Fruit fly (Drosophila melanogaster): Measurements from ENCODE around the gene Zcchc7.

Zcchc7 gene

dm6 chr3L:16853533-16854386 lies 8.6 kb downstream of the Zcchc7 start, which contains the start of gene sina (continued):
- no peak for TF ChIP-seq CG9817 (tag; optimal IDR thresholded peaks at IDR 0.05)
- peak; percentile 63 for TF ChIP-seq CG4617 (GFP tag; optimal IDR thresholded peaks at IDR 0.05; ENCODE audit: borderline replicate concordance)
- TF ChIP-seq CG2116 (GFP tag; optimal IDR thresholded peaks at IDR 0.05): peak; percentile 94
- no peak for TF ChIP-seq onecut (GFP tag; IDR thresholded peaks at IDR 0.05)
- TF ChIP-seq hth (optimal IDR thresholded peaks at IDR 0.05): no peak
- TF ChIP-seq CoRest (tag; optimal IDR thresholded peaks at IDR 0.05): peak; percentile 68
- TF ChIP-seq CG31365 (tag; optimal IDR thresholded peaks at IDR 0.05): no peak
- no peak for TF ChIP-seq Side (GFP tag; optimal IDR thresholded peaks at IDR 0.05)
- TF ChIP-seq CG14667 (GFP tag; IDR thresholded peaks at IDR 0.05): no peak
- no peak for TF ChIP-seq cad (GFP tag; optimal IDR thresholded peaks at IDR 0.05)
- no peak for TF ChIP-seq Antp (GFP tag; optimal IDR thresholded peaks at IDR 0.05)
- TF ChIP-seq bigmax (GFP tag; optimal IDR thresholded peaks at IDR 0.05): no peak
- TF ChIP-seq Dip2 (GFP tag; IDR thresholded peaks at IDR 0.05): no peak
- no peak for TF ChIP-seq danr (GFP tag; IDR thresholded peaks at IDR 0.05)
- no peak for TF ChIP-seq pb (GFP tag; optimal IDR thresholded peaks at IDR 0.05)
- TF ChIP-seq CG11093 (GFP tag; IDR thresholded peaks at IDR 0.05): no peak
- no peak for TF ChIP-seq ap (GFP tag; IDR thresholded peaks at IDR 0.05)
- TF ChIP-seq CG2875 (GFP tag; optimal IDR thresholded peaks at IDR 0.05): no peak
- no peak for TF ChIP-seq Sox100B (GFP tag; optimal IDR thresholded peaks at IDR 0.05)
- TF ChIP-seq Hr78 (GFP tag; optimal IDR thresholded peaks at IDR 0.05): no peak
- TF ChIP-seq HmgD (GFP tag; optimal IDR thresholded peaks at IDR 0.05): peak; percentile 22
- no peak for TF ChIP-seq peb (GFP tag; IDR thresholded peaks at IDR 0.05)
- no peak for TF ChIP-seq sisA (GFP tag; IDR thresholded peaks at IDR 0.05)
- no peak for TF ChIP-seq CG3995 (GFP tag; optimal IDR thresholded peaks at IDR 0.05)
- no peak for TF ChIP-seq CG17802 (tag; optimal IDR thresholded peaks at IDR 0.05)

DNA sequence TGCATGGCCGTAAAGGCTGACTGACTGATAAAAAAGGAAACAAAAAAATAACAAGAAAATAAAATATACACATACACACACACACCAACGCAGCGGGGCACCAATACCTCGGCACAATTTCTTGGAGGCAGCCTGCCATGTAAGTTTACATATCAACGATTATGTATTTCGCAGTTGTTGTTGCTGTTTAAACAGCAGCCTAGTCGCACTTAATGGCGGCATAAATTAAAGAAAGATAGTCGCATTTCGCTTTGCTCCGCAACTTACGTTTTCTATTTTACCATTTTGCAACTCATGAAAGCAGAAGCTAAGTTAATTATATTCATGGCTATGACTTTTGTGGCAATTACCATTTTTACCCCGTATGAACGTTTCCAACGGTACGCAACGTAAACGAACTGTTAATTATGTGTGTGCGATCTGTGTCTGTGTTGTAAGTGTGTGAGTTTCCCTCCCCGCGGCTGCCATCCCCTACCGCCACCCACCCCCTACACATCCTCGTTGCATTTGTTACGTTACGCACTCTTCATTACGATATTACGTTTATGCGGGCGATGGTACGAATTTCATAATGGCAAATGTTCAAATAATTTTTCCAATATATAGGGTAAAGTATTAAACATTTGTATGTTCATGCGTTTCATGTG lies 9.3 kb downstream of the Zcchc7 start:
- no peak for TF ChIP-seq nerfin-2 (GFP tag; IDR thresholded peaks at IDR 0.05; ENCODE audit: partially characterized antibody)
- peak; percentile 92 for TF ChIP-seq crol (GFP tag; IDR thresholded peaks at IDR 0.05)
- no peak for TF ChIP-seq toy (GFP tag; IDR thresholded peaks at IDR 0.05)
- peak; percentile 83 for TF ChIP-seq cg (GFP tag; optimal IDR thresholded peaks at IDR 0.05)
- no peak for TF ChIP-seq Rx (GFP tag; IDR thresholded peaks at IDR 0.05)
- no peak for TF ChIP-seq HmgD (GFP tag; optimal IDR thresholded peaks at IDR 0.05)
- no peak for TF ChIP-seq H2.0 (GFP tag; IDR thresholded peaks at IDR 0.05)
- TF ChIP-seq CG14050 (GFP tag; IDR thresholded peaks at IDR 0.05): no peak
- no peak for TF ChIP-seq stc (GFP tag; IDR thresholded peaks at IDR 0.05)
- peak; percentile 77 for TF ChIP-seq nom (GFP tag; optimal IDR thresholded peaks at IDR 0.05)
- no peak for TF ChIP-seq ranshi (GFP tag; IDR thresholded peaks at IDR 0.05)
- TF ChIP-seq CG2875 (GFP tag; optimal IDR thresholded peaks at IDR 0.05): no peak
- TF ChIP-seq CG4820 (GFP tag; optimal IDR thresholded peaks at IDR 0.05): peak; percentile 50
- no peak for TF ChIP-seq Kr (GFP tag; optimal IDR thresholded peaks at IDR 0.05)
- peak; percentile 21 for TF ChIP-seq CG15514 (GFP tag; optimal IDR thresholded peaks at IDR 0.05)
- 0 out of 2 replicates have a peak, but pooled peaks have one; percentile 34 for TF ChIP-seq sob (GFP tag; IDR thresholded peaks at IDR 0.05)
- peak; percentile 16 for TF ChIP-seq sens (GFP tag)
- no peak for TF ChIP-seq CG12236 (GFP tag; optimal IDR thresholded peaks at IDR 0.05)
- TF ChIP-seq Atf6 (GFP tag; IDR thresholded peaks at IDR 0.05): 0 out of 2 replicates have a peak, but pooled peaks have one; percentile 23
- TF ChIP-seq chinmo (GFP tag; IDR thresholded peaks at IDR 0.05; ENCODE audit: partially characterized antibody): 0 out of 4 replicates have a peak, but pooled peaks have one; percentile 7
- no peak for TF ChIP-seq bcd (GFP tag; optimal IDR thresholded peaks at IDR 0.05)
- no peak for TF ChIP-seq CG17385 (GFP tag; optimal IDR thresholded peaks at IDR 0.05)
- TF ChIP-seq CG14860 (GFP tag; IDR thresholded peaks at IDR 0.05; ENCODE audit: partially characterized antibody): no peak
- TF ChIP-seq CG16815 (GFP tag; optimal IDR thresholded peaks at IDR 0.05): no peak
- TF ChIP-seq Oli (tag; optimal IDR thresholded peaks at IDR 0.05): no peak
- TF ChIP-seq CG34224 (GFP tag; IDR thresholded peaks at IDR 0.05; ENCODE audit: partially characterized antibody): peak; percentile 28; the same call in 1 of the 3 replicates

Data from whole organism, embryonic.